Worm (Caenorhabditis elegans): ENCODE measurements around the gene leo-1.

- TF ChIP-seq ceh-82 (tag; optimal IDR thresholded peaks at IDR 0.05): no peak
- TF ChIP-seq zag-1 (tag; optimal IDR thresholded peaks at IDR 0.05): no peak
- TF ChIP-seq elt-1 (tag; optimal IDR thresholded peaks at IDR 0.05): no peak
These were observed 2.1 kb downstream of the leo-1 start, which contains the start of gene B0035.21 for ce11 chrIV:11326939-11327565.
